Worm (Caenorhabditis elegans) whole organism, L4 larva: ENCODE results near the gene srt-19.
"Not testable (repeated sequence)": the region's sequence is repeated elsewhere in the genome, so short reads cannot be mapped to it uniquely, and the experiment has no call there.

Experiments
- D1046.2 ChIP-seq: fragments of 200-800 bp; sonication (Bioruptor generic); IDR thresholded peaks from 2 replicates; pipeline ENCODE4 v1.3.6; 2022; ENCODE audit warnings: missing genetic modification characterization, missing compliant biosample characterization
- F37D6.2 ChIP-seq: sonication (generic microtip); optimal IDR thresholded peaks from 2 replicates; lab custom pipeline; 2016; ENCODE audit warnings: mild to moderate bottlenecking, missing genetic modification characterization, missing compliant biosample characterization
- Y48G9A.11 ChIP-seq: fragments of 200-800 bp; sonication (Bioruptor generic); IDR thresholded peaks from 2 replicates; pipeline ENCODE4 v1.3.6; 2022; ENCODE audit warnings: missing genetic modification reagents, missing genetic modification characterization, missing compliant biosample characterization
- aha-1 ChIP-seq: fragments of 150-350 bp; peaks from one replicate; lab custom pipeline; 2014; ENCODE audit warnings: missing biosample characterization, missing genetic modification characterization
- arid-1 ChIP-seq: fragments of 200-800 bp; sonication (Bioruptor generic); conservative IDR thresholded peaks from 2 replicates; pipeline ENCODE4 v1.3.6; 2022; ENCODE audit warnings: missing genetic modification reagents, missing genetic modification characterization, missing compliant biosample characterization
- ceh-82 ChIP-seq: sonication (generic microtip); optimal IDR thresholded peaks from 2 replicates; lab custom pipeline; 2017; ENCODE audit warnings: missing biosample characterization, missing genetic modification characterization
- ctbp-1 ChIP-seq: fragments of 200-800 bp; sonication (Bioruptor generic); IDR thresholded peaks from 2 replicates; pipeline ENCODE4 v1.3.6; 2022; ENCODE audit warnings: missing genetic modification reagents, missing genetic modification characterization, missing compliant biosample characterization
- dmd-6 ChIP-seq: fragments of 200-800 bp; sonication (Bioruptor generic); IDR thresholded peaks from 2 replicates; pipeline ENCODE4 v1.3.6; 2022; ENCODE audit warnings: missing genetic modification reagents, missing genetic modification characterization, missing compliant biosample characterization
- dmd-8 ChIP-seq: fragments of 200-800 bp; sonication (Bioruptor generic); IDR thresholded peaks from 2 replicates; pipeline ENCODE4 v1.3.6; 2022; ENCODE audit warnings: missing genetic modification characterization, missing compliant biosample characterization
- dmd-9 ChIP-seq: fragments of 200-800 bp; sonication (Bioruptor generic); IDR thresholded peaks from 2 replicates; pipeline ENCODE4 v1.3.6; 2022; ENCODE audit warnings: missing genetic modification reagents, missing genetic modification characterization, missing compliant biosample characterization
- egl-27 ChIP-seq: sonication (generic microtip); optimal IDR thresholded peaks from 3 replicates; lab custom pipeline; 2017; ENCODE audit warnings: missing biosample characterization, missing genetic modification reagents, missing genetic modification characterization
- egl-43 ChIP-seq: fragments of 200-800 bp; sonication (Bioruptor generic); IDR thresholded peaks from 2 replicates; pipeline ENCODE4 v1.3.6; 2022; ENCODE audit warnings: missing genetic modification reagents, missing genetic modification characterization, missing compliant biosample characterization
- fos-1 ChIP-seq: fragments of 150-350 bp; optimal IDR thresholded peaks from 2 replicates; lab custom pipeline; 2014; ENCODE audit warnings: missing biosample characterization, missing genetic modification characterization
- hlh-30 ChIP-seq: sonication (generic microtip); optimal IDR thresholded peaks from 2 replicates; lab custom pipeline; 2017; ENCODE audit warnings: antibody characterized with exemption, mild to moderate bottlenecking, missing genetic modification characterization, missing compliant biosample characterization; ENCODE audit not compliant: insufficient read depth
- hmg-1.1 ChIP-seq: fragments of 200-800 bp; sonication (Bioruptor generic); IDR thresholded peaks from 2 replicates; pipeline ENCODE4 v1.3.6; 2022; ENCODE audit warnings: missing genetic modification reagents, missing genetic modification characterization, missing compliant biosample characterization
- lin-1 ChIP-seq: fragments of 200-800 bp; sonication (Bioruptor generic); IDR thresholded peaks from 2 replicates; pipeline ENCODE4 v1.3.6; 2022; ENCODE audit warnings: missing genetic modification reagents, missing genetic modification characterization, missing compliant biosample characterization
- lin-13 ChIP-seq: fragments of 150-350 bp; optimal IDR thresholded peaks from 2 replicates; lab custom pipeline; 2014; ENCODE audit warnings: missing biosample characterization, missing genetic modification reagents, missing genetic modification characterization
- lin-29 ChIP-seq: fragments of 200-800 bp; sonication (Bioruptor generic); IDR thresholded peaks from 2 replicates; pipeline ENCODE4 v1.3.6; 2022; ENCODE audit warnings: missing genetic modification reagents, missing genetic modification characterization, missing compliant biosample characterization
- lin-38 ChIP-seq: fragments of 200-800 bp; sonication (Bioruptor generic); IDR thresholded peaks from 2 replicates; pipeline ENCODE4 v1.3.6; 2022; ENCODE audit warnings: missing genetic modification reagents, missing genetic modification characterization, missing compliant biosample characterization
- lir-3 ChIP-seq: sonication (generic microtip); optimal IDR thresholded peaks from 2 replicates; lab custom pipeline; 2016; ENCODE audit warnings: mild to moderate bottlenecking, missing genetic modification characterization, missing compliant biosample characterization
- mes-2 ChIP-seq: sonication (generic microtip); optimal IDR thresholded peaks from 2 replicates; lab custom pipeline; 2016; ENCODE audit warnings: missing genotype, mild to moderate bottlenecking, missing genetic modification characterization, missing compliant biosample characterization; ENCODE audit not compliant: poor library complexity, severe bottlenecking
- nhr-10 ChIP-seq: fragments of 150-350 bp; optimal IDR thresholded peaks from 2 replicates; lab custom pipeline; 2014; ENCODE audit warnings: missing biosample characterization, missing genetic modification characterization
- nhr-111 ChIP-seq: fragments of 200-800 bp; sonication (Bioruptor generic); optimal IDR thresholded peaks from 2 replicates; lab custom pipeline; 2018; ENCODE audit warnings: mild to moderate bottlenecking, missing genetic modification characterization, missing compliant biosample characterization
- nhr-237 ChIP-seq: sonication (generic microtip); optimal IDR thresholded peaks from 2 replicates; lab custom pipeline; 2017; ENCODE audit warnings: missing biosample characterization, missing genetic modification characterization
- nhr-28 ChIP-seq: fragments of 150-350 bp; optimal IDR thresholded peaks from 2 replicates; lab custom pipeline; 2014; ENCODE audit warnings: missing biosample characterization, missing genetic modification characterization
- nhr-41 ChIP-seq: fragments of 200-800 bp; sonication (Bioruptor generic); IDR thresholded peaks from 2 replicates; pipeline ENCODE4 v1.3.6; 2022; ENCODE audit warnings: missing genetic modification reagents, missing genetic modification characterization, missing compliant biosample characterization
- pha-4 ChIP-seq, 2 experiments: fragments of 150-350 bp in 1 of 2; fragments of 200-800 bp in 1 of 2; sonication (Bioruptor generic) in 1 of 2; IDR thresholded peaks in 1 of 2; optimal IDR thresholded peaks in 1 of 2; 2 replicates each; pipeline versions ENCODE4 v1.3.6 to Lab custom; 2014 to 2022; ENCODE audit warnings: missing genetic modification characterization in 2 of 2, missing genetic modification reagents in 2 of 2, missing biosample characterization in 1 of 2, missing compliant biosample characterization in 1 of 2
- php-3 ChIP-seq: fragments of 200-800 bp; sonication (Bioruptor generic); IDR thresholded peaks from 2 replicates; pipeline ENCODE4 v1.3.6; 2022; ENCODE audit warnings: missing genetic modification reagents, missing genetic modification characterization, missing compliant biosample characterization
- set-16 ChIP-seq: fragments of 200-800 bp; sonication (Bioruptor generic); IDR thresholded peaks from 2 replicates; pipeline ENCODE4 v1.3.6; 2022; ENCODE audit warnings: missing genetic modification reagents, missing genetic modification characterization, missing compliant biosample characterization
- snpc-4 ChIP-seq: fragments of 150-350 bp; optimal IDR thresholded peaks from 2 replicates; lab custom pipeline; 2014; ENCODE audit warnings: missing biosample characterization, missing genetic modification characterization
- spr-1 ChIP-seq: sonication (generic microtip); optimal IDR thresholded peaks from 2 replicates; lab custom pipeline; 2016; ENCODE audit warnings: mild to moderate bottlenecking, missing genetic modification characterization, missing compliant biosample characterization
- tag-97 ChIP-seq: fragments of 200-800 bp; sonication (Bioruptor generic); IDR thresholded peaks from 2 replicates; pipeline ENCODE4 v1.3.6; 2022; ENCODE audit warnings: missing genetic modification characterization, missing compliant biosample characterization
- tra-1 ChIP-seq: fragments of 200-800 bp; sonication (Bioruptor generic); IDR thresholded peaks from 2 replicates; pipeline ENCODE4 v1.3.6; 2022; ENCODE audit warnings: missing genetic modification reagents, missing genetic modification characterization, missing compliant biosample characterization
- unc-62 ChIP-seq, 3 experiments: fragments of 150-350 bp in 1 of 3; sonication (generic microtip); optimal IDR thresholded peaks in 2 of 3; peaks in 1 of 3; 1 replicate in 1 of 3; 2 replicates in 2 of 3; lab custom pipeline; 2014 to 2017; ENCODE audit warnings: missing biosample characterization in 3 of 3, missing genetic modification characterization in 3 of 3, missing genetic modification reagents in 3 of 3, missing genotype in 1 of 3
- zfp-2 ChIP-seq: sonication (generic microtip); optimal IDR thresholded peaks from 2 replicates; lab custom pipeline; 2016; ENCODE audit warnings: mild to moderate bottlenecking, missing genetic modification characterization, missing compliant biosample characterization

srt-19 gene

DNA sequence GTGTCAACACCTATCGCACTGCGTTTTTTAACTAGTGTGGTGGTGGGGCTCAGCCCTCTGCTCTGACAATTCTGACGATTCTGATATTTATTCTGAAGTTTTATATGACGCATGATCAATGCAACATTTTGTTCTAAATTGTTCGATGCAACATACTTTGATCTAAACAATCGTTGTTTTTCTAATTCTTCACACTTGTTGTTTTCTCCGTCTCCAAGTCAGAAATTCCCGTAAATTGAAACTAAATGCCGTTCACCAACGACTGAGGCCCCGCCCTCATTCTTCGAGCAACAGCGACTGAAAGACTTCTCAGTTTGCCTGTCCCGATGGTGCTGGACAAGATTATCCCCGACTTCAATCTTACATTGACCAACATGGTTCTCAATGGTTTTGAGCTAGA, at the start of gene srt-19:
srt-19 (plus strand) TSS at position 301 of the 400 bp plus-strand sequence.
- not testable (repeated sequence) for TF ChIP-seq tra-1; set-16; pha-4 (GFP tag; IDR thresholded peaks at IDR 0.05; lab: Robert Waterston, UW); pha-4 (tag; optimal IDR thresholded peaks at IDR 0.05; lab: Kevin White, UChicago)

ce11 chrV:4236118-4236517, 48.7 kb upstream of the srt-19 start, which contains the start of gene nlp-13:
TSS of gene nlp-13 (plus strand) at chrV:4236418.
- TF ChIP-seq spr-1 (tag; lab: Kevin White, UChicago) (no peak), nhr-237 (tag; lab: Kevin White, UChicago) (no peak), D1046.2 (no peak), F37D6.2 (no peak), dmd-6 (GFP tag; lab: Robert Waterston, UW) (no peak), lin-29 (GFP tag; lab: Robert Waterston, UW) (no peak), ctbp-1 (no peak), tag-97 (GFP tag; lab: Robert Waterston, UW) (no peak)

DNA sequence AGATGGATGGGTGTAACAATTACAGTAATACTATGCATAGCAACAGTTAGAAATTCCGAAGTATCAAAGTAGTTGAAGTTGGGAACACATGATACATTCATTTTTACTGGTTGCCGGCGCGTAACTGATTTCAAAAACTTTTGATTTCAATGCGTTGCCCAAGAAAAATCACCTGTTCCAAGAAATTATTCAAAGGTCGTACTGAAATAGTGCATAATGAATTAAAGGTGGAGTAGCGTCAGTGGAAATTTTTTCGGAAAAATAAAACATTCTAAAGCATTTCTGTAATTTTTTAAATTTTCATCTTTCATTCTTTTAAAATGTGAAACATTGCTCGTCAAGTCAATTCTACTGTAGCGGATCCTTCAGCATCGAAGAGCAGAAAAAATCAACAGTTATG, 44.5 kb upstream of the srt-19 start, which contains the start of gene srh-204:
srh-204 (minus strand) TSS at position 101 of the 400 bp plus-strand sequence.
- TF ChIP-seq lir-3 (tag; lab: Kevin White, UChicago) (no peak), aha-1 (peak; percentile 86), nhr-28 (no peak), egl-27 (tag; lab: Kevin White, UChicago) (no peak), snpc-4 (tag; lab: Kevin White, UChicago) (no peak), nhr-41 (GFP tag; lab: Robert Waterston, UW) (no peak), zfp-2 (no peak)

DNA sequence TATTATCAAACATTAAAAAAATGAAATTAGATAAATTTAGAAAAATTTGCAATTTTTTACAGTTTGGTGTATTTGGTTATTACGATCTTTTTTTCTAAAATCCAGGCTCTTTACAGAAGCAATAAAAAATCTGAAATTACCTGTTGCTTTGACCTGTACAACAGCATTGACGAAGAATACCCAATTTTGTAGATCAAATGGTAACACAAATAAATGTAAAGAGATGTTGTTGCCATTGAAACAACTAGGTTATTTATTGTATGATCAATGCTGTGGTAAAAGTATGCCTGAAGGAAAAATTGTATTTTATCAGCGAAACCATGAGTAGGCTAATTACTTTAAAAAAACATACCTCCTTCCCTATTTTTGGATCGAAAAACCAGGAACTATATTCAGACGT, 43.3 kb upstream of the srt-19 start:
- TF ChIP-seq arid-1 (GFP tag; lab: Robert Waterston, UW) (no peak), dmd-9 (no peak), unc-62 (GFP tag; optimal IDR thresholded peaks at IDR 0.05 in 1 of 2; lab: Kevin White, UChicago) (peak in 1 of 2 experiments; percentile 91), unc-62 (tag; optimal IDR thresholded peaks at IDR 0.05; lab: Kevin White, UChicago) (no peak)

ce11 chrV:4242431-4242830, 42.4 kb upstream of the srt-19 start, which contains the start of gene srt-12:
TSS of gene srt-12 (minus strand) at chrV:4242531.
- TF ChIP-seq lin-13 (no peak), dmd-8 (GFP tag; lab: Robert Waterston, UW) (no peak), nhr-10 (tag; lab: Kevin White, UChicago) (no peak), lin-29 (GFP tag; lab: Robert Waterston, UW) (no peak), Y48G9A.11 (GFP tag; lab: Robert Waterston, UW) (no peak), lir-3 (tag; lab: Kevin White, UChicago) (no peak), ceh-82 (tag; lab: Kevin White, UChicago) (no peak), mes-2 (tag; lab: Kevin White, UChicago) (no peak), egl-43 (GFP tag; lab: Robert Waterston, UW) (no peak), fos-1 (no peak)

DNA sequence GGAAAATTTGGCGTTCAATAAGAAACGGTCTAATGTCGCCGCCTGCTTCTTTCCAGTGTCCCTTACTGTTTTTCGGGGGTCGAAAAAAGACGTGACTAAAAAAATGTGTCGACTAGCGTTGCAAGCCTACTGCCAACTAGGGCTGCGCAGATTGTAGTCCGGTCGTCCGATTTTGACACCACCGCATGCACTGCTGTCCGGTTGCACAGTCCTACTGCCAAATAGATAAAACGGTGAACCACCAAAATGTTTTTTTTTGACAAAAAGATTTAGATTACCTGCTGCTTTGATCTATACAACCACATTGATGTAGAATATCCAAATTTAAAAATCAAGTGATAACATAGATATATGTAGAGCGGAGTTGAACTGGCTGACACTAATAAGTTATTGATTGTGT, 36.5 kb upstream of the srt-19 start:
- TF ChIP-seq hlh-30 (tag; lab: Kevin White, UChicago): no peak
- no peak for TF ChIP-seq lin-1 (GFP tag; lab: Robert Waterston, UW)
- TF ChIP-seq hmg-1.1 (GFP tag; lab: Robert Waterston, UW): no peak
- no peak for TF ChIP-seq php-3 (GFP tag; lab: Robert Waterston, UW)
- no peak for TF ChIP-seq ceh-82 (tag; lab: Kevin White, UChicago)
- TF ChIP-seq nhr-111 (GFP tag; lab: Kevin White, UChicago): no peak
- TF ChIP-seq nhr-41 (GFP tag; lab: Robert Waterston, UW): no peak
- TF ChIP-seq lin-38 (GFP tag; lab: Robert Waterston, UW): no peak
- TF ChIP-seq dmd-8 (GFP tag; lab: Robert Waterston, UW): no peak
